Fruit fly (Drosophila melanogaster): Measurements from ENCODE around the gene tadr.

- no peak for TF ChIP-seq toe (GFP tag; optimal IDR thresholded peaks at IDR 0.05)
- TF ChIP-seq tj (GFP tag; optimal IDR thresholded peaks at IDR 0.05): peak; percentile 58
- no peak for TF ChIP-seq Mnt (GFP tag; optimal IDR thresholded peaks at IDR 0.05)
- no peak for TF ChIP-seq CG11617 (GFP tag; optimal IDR thresholded peaks at IDR 0.05)
- no peak for TF ChIP-seq CG1620 (GFP tag; optimal IDR thresholded peaks at IDR 0.05)
- TF ChIP-seq cic (GFP tag; optimal IDR thresholded peaks at IDR 0.05): no peak
- TF ChIP-seq bab1 (GFP tag; optimal IDR thresholded peaks at IDR 0.05): no peak
- no peak for TF ChIP-seq kay (GFP tag; ENCODE audit: borderline replicate concordance)
- no peak for TF ChIP-seq Crg-1 (GFP tag; optimal IDR thresholded peaks at IDR 0.05)
- no peak for TF ChIP-seq Hr96 (GFP tag; optimal IDR thresholded peaks at IDR 0.05)
- TF ChIP-seq Clk (GFP tag; optimal IDR thresholded peaks at IDR 0.05): no peak
- no peak for TF ChIP-seq CG7045 (GFP tag; optimal IDR thresholded peaks at IDR 0.05)
Measured at dm6 chr2L:21065889-21066288, 9.3 kb upstream of the tadr start.

Data from whole organism, adult.